Fruit fly (Drosophila melanogaster): ENCODE results near the gene Dnaaf4.

DNA sequence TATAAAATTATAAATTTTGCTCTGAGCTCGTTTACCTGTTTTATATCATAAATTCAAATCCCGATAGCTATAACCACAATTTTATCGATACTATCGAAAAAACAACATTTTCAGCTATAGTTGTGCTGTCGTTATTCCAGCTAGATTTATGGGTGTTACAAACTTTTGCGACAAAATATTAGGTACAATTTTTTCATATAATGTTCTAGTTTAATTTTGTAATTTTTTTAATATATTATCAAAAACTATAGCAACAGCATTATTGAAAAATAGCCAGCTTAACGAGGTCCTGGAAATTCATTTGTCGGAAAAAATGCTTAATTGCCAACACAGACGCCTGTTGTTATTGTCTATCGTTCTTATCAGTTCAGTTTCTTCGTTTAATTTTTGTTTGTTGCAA is 30.4 kb downstream of the Dnaaf4 start, which contains the start of gene Wdr59:
- no peak for TF ChIP-seq OdsH (GFP tag; optimal IDR thresholded peaks at IDR 0.05)
- TF ChIP-seq Eip78C (GFP tag) = no peak
- no peak for TF ChIP-seq Sox102F (GFP tag; optimal IDR thresholded peaks at IDR 0.05)
- TF ChIP-seq fkh (GFP tag; optimal IDR thresholded peaks at IDR 0.05) = no peak
- no peak for TF ChIP-seq Hr4 (GFP tag; optimal IDR thresholded peaks at IDR 0.05)
- no peak for TF ChIP-seq Met (GFP tag; optimal IDR thresholded peaks at IDR 0.05)
- no peak for TF ChIP-seq Eip93F (GFP tag; optimal IDR thresholded peaks at IDR 0.05)
- TF ChIP-seq Lpt (GFP tag; optimal IDR thresholded peaks at IDR 0.05) = no peak
- no peak for TF ChIP-seq Hr38 (GFP tag; optimal IDR thresholded peaks at IDR 0.05)
- TF ChIP-seq acj6 (GFP tag; optimal IDR thresholded peaks at IDR 0.05) = no peak
- TF ChIP-seq CG6808 (GFP tag; optimal IDR thresholded peaks at IDR 0.05) = no peak
- no peak for TF ChIP-seq ss (GFP tag; optimal IDR thresholded peaks at IDR 0.05)
- no peak for TF ChIP-seq CG9139 (GFP tag; optimal IDR thresholded peaks at IDR 0.05)
- no peak for TF ChIP-seq CG11294 (GFP tag; IDR thresholded peaks at IDR 0.05)

Data from whole organism, prepupa.